Fruit fly (Drosophila melanogaster) whole organism, adult: Measurements from ENCODE around the gene CG1896.

Source experiments
- CG11617 ChIP-seq: fragments of 200-800 bp; sonication (Bioruptor generic); optimal IDR thresholded peaks from 2 replicates; lab custom pipeline; 2017; ENCODE audit warnings: mild to moderate bottlenecking, missing biosample characterization, missing genetic modification reagents, missing genetic modification characterization
- CG12768 ChIP-seq: fragments of 200-800 bp; sonication (Bioruptor generic); optimal IDR thresholded peaks from 2 replicates; lab custom pipeline; 2017; ENCODE audit warnings: missing biosample characterization, missing genetic modification characterization, mild to moderate bottlenecking, moderate library complexity, missing genetic modification reagents
- CG7045 ChIP-seq: fragments of 200-800 bp; sonication (Bioruptor generic); optimal IDR thresholded peaks from 2 replicates; lab custom pipeline; 2017; ENCODE audit warnings: missing biosample characterization, mild to moderate bottlenecking, missing genetic modification characterization
- CG7101 ChIP-seq: fragments of 200-800 bp; sonication (Bioruptor generic); optimal IDR thresholded peaks from 2 replicates; lab custom pipeline; 2018; ENCODE audit warnings: missing biosample characterization, mild to moderate bottlenecking, missing genetic modification characterization, moderate library complexity
- Clk ChIP-seq: fragments of 200-800 bp; sonication (Bioruptor generic); optimal IDR thresholded peaks from 2 replicates; lab custom pipeline; 2017; ENCODE audit warnings: missing biosample characterization, missing genetic modification characterization
- ovo ChIP-seq: fragments of 200-800 bp; sonication (Bioruptor generic); optimal IDR thresholded peaks from 2 replicates; lab custom pipeline; 2016; ENCODE audit warnings: missing biosample characterization, missing genetic modification characterization
- tj ChIP-seq: fragments of 200-800 bp; sonication (Bioruptor generic); optimal IDR thresholded peaks from 3 replicates; lab custom pipeline; 2017; ENCODE audit warnings: missing biosample characterization, mild to moderate bottlenecking, missing genetic modification characterization, moderate library complexity

- TF ChIP-seq tj (no peak), CG12768 (no peak), Clk (GFP tag; lab: Kevin White, UChicago) (no peak), CG7045 (GFP tag; lab: Kevin White, UChicago) (no peak), CG7101 (tag; lab: Kevin White, UChicago) (no peak), CG11617 (GFP tag; lab: Kevin White, UChicago) (no peak), ovo (GFP tag; lab: Kevin White, UChicago) (no peak)
Observed at dm6 chr3R:31767528-31767927, 23.4 kb downstream of the CG1896 start.
